Worm (Caenorhabditis elegans): ENCODE results near the gene klp-17.

The klp-17 gene

DNA sequence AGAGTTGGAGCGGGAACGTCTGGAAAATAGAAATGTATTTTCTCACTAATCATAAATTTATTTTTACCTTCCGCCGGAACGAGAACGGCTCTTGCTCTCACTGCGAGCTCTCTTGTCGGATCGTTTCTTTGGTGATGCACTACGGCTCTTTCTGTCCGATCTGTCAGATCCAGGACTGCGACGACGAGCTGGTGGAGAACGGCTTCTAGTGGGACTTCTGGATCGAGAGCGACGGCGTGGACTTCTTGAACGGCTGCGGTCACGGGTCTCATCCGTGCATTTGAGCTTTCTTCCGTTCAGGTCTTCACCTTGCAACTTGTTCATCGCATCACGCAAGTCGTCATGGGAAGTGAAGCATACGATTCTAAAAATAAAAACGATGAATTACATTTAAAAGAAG, 15.7 kb downstream of the klp-17 start:
- no peak for TF ChIP-seq blmp-1 (tag; optimal IDR thresholded peaks at IDR 0.05)
- TF ChIP-seq sem-2 (GFP tag; optimal IDR thresholded peaks at IDR 0.05) = no peak
- TF ChIP-seq nhr-237 (tag; optimal IDR thresholded peaks at IDR 0.05) = no peak
- no peak for TF ChIP-seq zip-8 (tag; optimal IDR thresholded peaks at IDR 0.05)
- no peak for TF ChIP-seq tbx-8 (GFP tag; optimal IDR thresholded peaks at IDR 0.05)
- TF ChIP-seq ztf-11 (tag; optimal IDR thresholded peaks at IDR 0.05) = no peak
- TF ChIP-seq unc-39 (tag; optimal IDR thresholded peaks at IDR 0.05) = no peak
- no peak for TF ChIP-seq nhr-2 (tag; optimal IDR thresholded peaks at IDR 0.05)
- TF ChIP-seq mep-1 (tag; optimal IDR thresholded peaks at IDR 0.05) = no peak
- no peak for TF ChIP-seq ham-2 (GFP tag; optimal IDR thresholded peaks at IDR 0.05)
- no peak for TF ChIP-seq pha-4 (tag; optimal IDR thresholded peaks at IDR 0.05)
- no peak for TF ChIP-seq drap-1 (GFP tag; optimal IDR thresholded peaks at IDR 0.05)
- TF ChIP-seq nhr-76 (tag; optimal IDR thresholded peaks at IDR 0.05) = no peak
- TF ChIP-seq ceh-39 (tag; optimal IDR thresholded peaks at IDR 0.05) = no peak
- no peak for TF ChIP-seq lin-13 (tag; optimal IDR thresholded peaks at IDR 0.05)
- no peak for TF ChIP-seq ceh-43 (GFP tag; optimal IDR thresholded peaks at IDR 0.05)
- TF ChIP-seq lin-32 (GFP tag; optimal IDR thresholded peaks at IDR 0.05) = no peak
- TF ChIP-seq elt-1 (tag; optimal IDR thresholded peaks at IDR 0.05; ENCODE audit: borderline replicate concordance, insufficient read depth) = no peak
- TF ChIP-seq cnd-1 (tag; optimal IDR thresholded peaks at IDR 0.05) = no peak
- no peak for TF ChIP-seq ceh-83 (GFP tag; optimal IDR thresholded peaks at IDR 0.05)

DNA sequence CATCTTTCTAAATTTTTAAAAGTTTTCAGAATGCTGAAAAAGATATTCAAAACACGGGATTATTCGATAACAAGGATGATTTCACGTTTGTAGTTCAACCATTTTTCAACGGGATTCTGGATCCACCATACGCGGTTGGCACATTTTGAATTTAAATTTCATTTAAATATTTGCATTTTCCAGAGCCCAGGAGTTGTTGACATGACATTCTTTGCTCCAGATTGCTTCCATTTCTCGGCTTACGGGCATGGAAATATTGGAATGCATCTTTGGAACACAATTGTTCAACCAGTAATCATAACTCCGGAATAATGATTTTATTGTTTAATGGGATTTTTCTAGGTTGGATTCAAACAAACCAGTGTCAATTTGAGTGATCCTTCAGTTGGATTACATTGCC, 16.6 kb downstream of the klp-17 start:
- TF ChIP-seq M03D4.4 (tag; optimal IDR thresholded peaks at IDR 0.05) (no peak), zip-8 (tag; optimal IDR thresholded peaks at IDR 0.05) (no peak)

DNA sequence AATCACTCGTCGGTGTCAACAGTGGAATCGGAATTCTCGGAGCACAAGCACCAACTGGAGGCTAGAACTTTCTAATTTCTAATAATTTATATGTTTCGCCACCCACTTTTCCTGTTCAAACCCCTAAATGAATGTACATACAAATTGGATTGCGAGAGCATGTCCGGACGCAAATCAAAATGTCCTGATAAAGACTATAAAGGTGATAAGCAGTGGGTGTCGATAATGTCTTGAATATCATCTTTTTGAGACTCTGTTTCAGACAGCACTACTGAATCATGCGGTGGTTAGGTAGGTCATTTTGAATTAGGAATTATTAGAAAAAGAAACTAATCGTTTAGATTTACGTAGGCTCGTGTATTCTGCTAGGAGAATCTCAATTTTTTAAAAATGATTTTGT, 18.7 kb downstream of the klp-17 start, which contains the start of gene W02B12.1:
Gene W02B12.1, plus strand, starts transcription at position 269 of the 400 bp plus-strand sequence.
- TF ChIP-seq snpc-4 (tag; optimal IDR thresholded peaks at IDR 0.05) (no peak), cnd-1 (tag; optimal IDR thresholded peaks at IDR 0.05) (no peak), nhr-237 (tag; optimal IDR thresholded peaks at IDR 0.05) (no peak), nhr-12 (tag; optimal IDR thresholded peaks at IDR 0.05) (no peak), tbx-8 (GFP tag; optimal IDR thresholded peaks at IDR 0.05) (no peak), pha-4 (tag; optimal IDR thresholded peaks at IDR 0.05) (no peak), nhr-76 (tag; optimal IDR thresholded peaks at IDR 0.05) (no peak), unc-120 (tag; optimal IDR thresholded peaks at IDR 0.05; ENCODE audit: poor library complexity, severe bottlenecking) (no peak), ceh-39 (tag; optimal IDR thresholded peaks at IDR 0.05) (no peak), sptf-1 (tag; optimal IDR thresholded peaks at IDR 0.05) (no peak), ces-1 (GFP tag; optimal IDR thresholded peaks at IDR 0.05) (no peak), nhr-28 (tag; optimal IDR thresholded peaks at IDR 0.05) (no peak), ham-2 (GFP tag; optimal IDR thresholded peaks at IDR 0.05) (no peak), M03D4.4 (tag; optimal IDR thresholded peaks at IDR 0.05) (no peak), unc-62 (GFP tag; optimal IDR thresholded peaks at IDR 0.05) (no peak), elt-1 (tag; optimal IDR thresholded peaks at IDR 0.05; ENCODE audit: borderline replicate concordance, insufficient read depth) (no peak), ceh-43 (GFP tag; optimal IDR thresholded peaks at IDR 0.05) (no peak), zip-8 (tag; optimal IDR thresholded peaks at IDR 0.05) (no peak), nhr-2 (tag; optimal IDR thresholded peaks at IDR 0.05) (no peak), bed-3 (GFP tag; optimal IDR thresholded peaks at IDR 0.05) (no peak)

DNA sequence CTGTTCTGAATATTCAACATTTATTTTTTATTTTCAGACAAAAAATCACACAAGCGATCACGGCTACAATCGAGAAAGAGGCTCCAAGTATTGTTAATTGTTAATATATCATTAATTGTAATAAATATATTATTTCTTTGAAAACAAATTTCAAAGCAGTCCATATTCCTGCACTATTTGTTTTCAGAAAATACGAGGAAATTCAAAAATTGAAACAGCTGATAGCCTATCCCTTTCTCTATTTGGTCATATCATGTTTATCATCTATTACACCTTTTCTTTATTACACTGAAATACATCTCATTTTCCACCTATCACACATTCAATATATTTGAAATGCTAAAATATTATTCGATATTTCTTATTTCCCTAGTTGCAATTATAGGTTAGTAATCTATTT, 22.5 kb downstream of the klp-17 start, which contains the start of gene W02B12.13:
Gene W02B12.13, plus strand, starts transcription at position 301 of the 400 bp plus-strand sequence.
- TF ChIP-seq unc-62 (GFP tag; optimal IDR thresholded peaks at IDR 0.05) (no peak), lin-32 (GFP tag; optimal IDR thresholded peaks at IDR 0.05) (no peak), nhr-237 (tag; optimal IDR thresholded peaks at IDR 0.05) (no peak), sptf-1 (tag; optimal IDR thresholded peaks at IDR 0.05) (no peak), snpc-4 (tag; optimal IDR thresholded peaks at IDR 0.05) (no peak), nhr-12 (tag; optimal IDR thresholded peaks at IDR 0.05) (no peak), unc-39 (tag; optimal IDR thresholded peaks at IDR 0.05) (no peak), nhr-76 (tag; optimal IDR thresholded peaks at IDR 0.05) (no peak), lsy-2 (tag; optimal IDR thresholded peaks at IDR 0.05) (no peak), nhr-28 (tag; optimal IDR thresholded peaks at IDR 0.05) (no peak), elt-3 (tag; optimal IDR thresholded peaks at IDR 0.05) (no peak), cnd-1 (tag; optimal IDR thresholded peaks at IDR 0.05) (no peak), bed-3 (GFP tag; optimal IDR thresholded peaks at IDR 0.05) (no peak), mep-1 (tag; optimal IDR thresholded peaks at IDR 0.05) (no peak)

DNA sequence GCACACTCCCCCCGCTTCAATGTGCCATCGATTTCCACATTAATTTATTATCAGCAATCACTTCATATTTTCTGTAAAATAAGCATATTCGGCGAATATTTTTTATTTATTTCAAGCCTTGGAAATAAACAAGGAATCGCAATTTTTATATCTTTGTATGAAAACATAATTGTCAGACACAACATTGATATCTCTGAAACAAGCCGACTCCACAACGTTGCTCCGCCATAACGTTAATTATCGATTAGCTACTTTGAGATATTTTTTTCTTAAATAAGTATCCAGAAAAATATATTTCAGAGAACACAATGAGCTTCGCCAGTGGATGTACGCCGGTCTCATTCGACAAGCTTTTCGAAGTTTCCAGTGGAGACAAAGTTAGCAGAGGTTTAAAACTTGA, 23.6 kb downstream of the klp-17 start, which contains the start of gene adbp-1:
Gene adbp-1, plus strand, starts transcription at position 301 of the 400 bp plus-strand sequence.
- TF ChIP-seq mab-5 (tag; optimal IDR thresholded peaks at IDR 0.05) (no peak), elt-1 (tag; optimal IDR thresholded peaks at IDR 0.05; ENCODE audit: borderline replicate concordance, insufficient read depth) (no peak), sptf-1 (tag; optimal IDR thresholded peaks at IDR 0.05) (no peak), snpc-4 (tag; optimal IDR thresholded peaks at IDR 0.05) (no peak), ces-1 (GFP tag; optimal IDR thresholded peaks at IDR 0.05) (no peak), ham-2 (GFP tag; optimal IDR thresholded peaks at IDR 0.05) (no peak), ztf-11 (tag; optimal IDR thresholded peaks at IDR 0.05) (no peak), mep-1 (tag; optimal IDR thresholded peaks at IDR 0.05) (no peak)

Data from whole organism, mixed stage, embryonic.